Worm (Caenorhabditis elegans) whole organism, mixed stage, embryonic: ENCODE measurements around the gene fntb-1.

ENCODE experiments used
- M03D4.4 ChIP-seq: sonication (generic microtip); optimal IDR thresholded peaks from 2 replicates; lab custom pipeline; 2017; ENCODE audit warnings: mild to moderate bottlenecking, missing genetic modification characterization, missing compliant biosample characterization
- bed-3 ChIP-seq: fragments of 200-800 bp; sonication (Bioruptor generic); optimal IDR thresholded peaks from 3 replicates; lab custom pipeline; 2018; ENCODE audit warnings: mild to moderate bottlenecking, missing genetic modification characterization, moderate library complexity, missing compliant biosample characterization
- blmp-1 ChIP-seq: fragments of 150-350 bp; optimal IDR thresholded peaks from 2 replicates; lab custom pipeline; 2014; ENCODE audit warnings: missing biosample characterization, missing genetic modification characterization
- ceh-39 ChIP-seq: fragments of 150-350 bp; optimal IDR thresholded peaks from 2 replicates; lab custom pipeline; 2014; ENCODE audit warnings: missing biosample characterization, missing genetic modification characterization
- ceh-43 ChIP-seq: fragments of 200-800 bp; sonication (Bioruptor generic); optimal IDR thresholded peaks from 2 replicates; lab custom pipeline; 2018; ENCODE audit warnings: mild to moderate bottlenecking, missing genetic modification characterization, moderate library complexity, missing compliant biosample characterization
- ceh-83 ChIP-seq: fragments of 200-800 bp; sonication (Bioruptor generic); optimal IDR thresholded peaks from 2 replicates; lab custom pipeline; 2018; ENCODE audit warnings: mild to moderate bottlenecking, missing genetic modification characterization, missing compliant biosample characterization
- ces-1 ChIP-seq: fragments of 150-350 bp; optimal IDR thresholded peaks from 2 replicates; lab custom pipeline; 2014; ENCODE audit warnings: missing biosample characterization, missing genetic modification reagents, missing genetic modification characterization
- drap-1 ChIP-seq: fragments of 200-800 bp; sonication (Bioruptor generic); optimal IDR thresholded peaks from 3 replicates; lab custom pipeline; 2018; ENCODE audit warnings: mild to moderate bottlenecking, missing genetic modification characterization, missing compliant biosample characterization
- elt-1 ChIP-seq: sonication (generic microtip); optimal IDR thresholded peaks from 2 replicates; lab custom pipeline; 2017; ENCODE audit warnings: missing genetic modification characterization, mild to moderate bottlenecking, missing compliant biosample characterization, antibody characterized with exemption, moderate library complexity, borderline replicate concordance; ENCODE audit not compliant: insufficient read depth
- elt-3 ChIP-seq: fragments of 150-350 bp; optimal IDR thresholded peaks from 2 replicates; lab custom pipeline; 2014; ENCODE audit warnings: missing biosample characterization, missing genetic modification characterization
- flh-1 ChIP-seq: fragments of 200-800 bp; sonication (Bioruptor generic); optimal IDR thresholded peaks from 2 replicates; lab custom pipeline; 2018; ENCODE audit warnings: mild to moderate bottlenecking, missing genetic modification characterization, moderate library complexity, missing compliant biosample characterization
- ham-2 ChIP-seq: fragments of 200-800 bp; sonication (Bioruptor generic); optimal IDR thresholded peaks from 2 replicates; lab custom pipeline; 2018; ENCODE audit warnings: mild to moderate bottlenecking, missing genetic modification characterization, missing compliant biosample characterization
- hlh-1 ChIP-seq: fragments of 150-350 bp; optimal IDR thresholded peaks from 2 replicates; lab custom pipeline; 2014; ENCODE audit warnings: missing biosample characterization, missing genetic modification reagents, missing genetic modification characterization
- lin-13 ChIP-seq: fragments of 150-350 bp; optimal IDR thresholded peaks from 2 replicates; lab custom pipeline; 2014; ENCODE audit warnings: missing biosample characterization, missing genetic modification characterization
- lin-32 ChIP-seq: fragments of 200-800 bp; sonication (Bioruptor generic); optimal IDR thresholded peaks from 2 replicates; lab custom pipeline; 2018; ENCODE audit warnings: mild to moderate bottlenecking, missing genetic modification characterization, missing compliant biosample characterization
- lsy-2 ChIP-seq: fragments of 150-350 bp; optimal IDR thresholded peaks from 2 replicates; lab custom pipeline; 2014; ENCODE audit warnings: missing biosample characterization, missing genetic modification characterization
- mab-5 ChIP-seq: fragments of 150-350 bp; optimal IDR thresholded peaks from 2 replicates; lab custom pipeline; 2014; ENCODE audit warnings: missing biosample characterization, missing genetic modification characterization
- mep-1 ChIP-seq: fragments of 150-350 bp; optimal IDR thresholded peaks from 2 replicates; lab custom pipeline; 2017; ENCODE audit warnings: missing biosample characterization, missing genetic modification reagents, missing genetic modification characterization, inconsistent platforms
- mls-2 ChIP-seq: sonication (generic microtip); optimal IDR thresholded peaks from 2 replicates; lab custom pipeline; 2016; ENCODE audit warnings: mild to moderate bottlenecking, missing genetic modification characterization, moderate library complexity, missing compliant biosample characterization
- nhr-12 ChIP-seq: fragments of 150-350 bp; optimal IDR thresholded peaks from 2 replicates; lab custom pipeline; 2014; ENCODE audit warnings: missing biosample characterization, missing genetic modification characterization
- nhr-2 ChIP-seq: fragments of 150-350 bp; optimal IDR thresholded peaks from 2 replicates; lab custom pipeline; 2014; ENCODE audit warnings: missing biosample characterization, missing genetic modification characterization
- nhr-237 ChIP-seq: fragments of 150-350 bp; optimal IDR thresholded peaks from 2 replicates; lab custom pipeline; 2014; ENCODE audit warnings: missing biosample characterization, missing genetic modification characterization
- nhr-28 ChIP-seq: fragments of 150-350 bp; optimal IDR thresholded peaks from 2 replicates; lab custom pipeline; 2014; ENCODE audit warnings: missing biosample characterization, missing genetic modification characterization
- nhr-76 ChIP-seq: sonication (generic microtip); optimal IDR thresholded peaks from 2 replicates; lab custom pipeline; 2017; ENCODE audit warnings: missing biosample characterization, missing genetic modification characterization
- pha-4 ChIP-seq: fragments of 150-350 bp; optimal IDR thresholded peaks from 2 replicates; lab custom pipeline; 2018; ENCODE audit warnings: missing biosample characterization, missing genetic modification reagents, missing genetic modification characterization
- sem-2 ChIP-seq: fragments of 200-800 bp; sonication (Bioruptor generic); optimal IDR thresholded peaks from 2 replicates; lab custom pipeline; 2018; ENCODE audit warnings: mild to moderate bottlenecking, missing genetic modification characterization, missing compliant biosample characterization
- snpc-4 ChIP-seq: fragments of 150-350 bp; optimal IDR thresholded peaks from 2 replicates; lab custom pipeline; 2014; ENCODE audit warnings: missing biosample characterization, missing genetic modification characterization
- sptf-1 ChIP-seq: sonication (generic microtip); optimal IDR thresholded peaks from 2 replicates; lab custom pipeline; 2017; ENCODE audit warnings: mild to moderate bottlenecking, missing genetic modification characterization, moderate library complexity, missing compliant biosample characterization
- unc-39 ChIP-seq: fragments of 150-350 bp; optimal IDR thresholded peaks from 2 replicates; lab custom pipeline; 2014; ENCODE audit warnings: missing biosample characterization, missing genetic modification characterization
- zip-8 ChIP-seq: fragments of 150-350 bp; optimal IDR thresholded peaks from 2 replicates; lab custom pipeline; 2014; ENCODE audit warnings: missing biosample characterization, missing genetic modification characterization
- ztf-11 ChIP-seq: fragments of 150-350 bp; optimal IDR thresholded peaks from 2 replicates; lab custom pipeline; 2014; ENCODE audit warnings: missing biosample characterization, missing genetic modification characterization

fntb-1 gene

DNA sequence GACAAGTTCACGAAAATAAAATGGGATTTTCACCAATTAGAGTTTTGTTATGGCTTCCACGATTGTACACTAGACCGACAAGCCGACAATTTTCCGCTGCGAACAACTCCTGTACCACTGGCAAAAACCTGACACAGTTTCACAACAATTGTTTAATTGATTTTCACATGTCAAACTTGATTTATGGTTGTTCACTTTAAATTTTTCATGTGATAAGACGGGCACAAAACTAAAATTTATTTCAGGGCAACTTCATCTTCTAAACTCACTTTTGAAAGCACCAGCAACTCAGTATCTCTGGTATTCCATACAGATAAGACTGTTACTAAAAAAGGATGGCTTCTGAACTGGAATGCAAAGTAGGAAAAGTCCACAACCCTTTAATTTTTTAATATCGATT is 34.0 kb downstream of the fntb-1 start, which contains the start of gene R02D5.7:
Gene R02D5.7 (minus strand): TSS at position 101 of the 400 bp plus-strand sequence.
- no peak for TF ChIP-seq lin-13 (tag; lab: Kevin White, UChicago)
- no peak for TF ChIP-seq ztf-11 (tag; lab: Kevin White, UChicago)
- no peak for TF ChIP-seq mls-2 (tag; lab: Kevin White, UChicago)
- TF ChIP-seq unc-39 (tag; lab: Kevin White, UChicago): no peak
- TF ChIP-seq mep-1 (tag; lab: Kevin White, UChicago): no peak
- no peak for TF ChIP-seq zip-8 (tag; lab: Kevin White, UChicago)
- no peak for TF ChIP-seq ces-1 (GFP tag; lab: Kevin White, UChicago)
- no peak for TF ChIP-seq blmp-1 (tag; lab: Kevin White, UChicago)
- no peak for TF ChIP-seq nhr-237 (tag; lab: Kevin White, UChicago)
- TF ChIP-seq mab-5: no peak
- no peak for TF ChIP-seq nhr-2
- no peak for TF ChIP-seq nhr-76 (tag; lab: Kevin White, UChicago)
- no peak for TF ChIP-seq elt-3
- TF ChIP-seq, all 35 proteins: peak for 0

DNA sequence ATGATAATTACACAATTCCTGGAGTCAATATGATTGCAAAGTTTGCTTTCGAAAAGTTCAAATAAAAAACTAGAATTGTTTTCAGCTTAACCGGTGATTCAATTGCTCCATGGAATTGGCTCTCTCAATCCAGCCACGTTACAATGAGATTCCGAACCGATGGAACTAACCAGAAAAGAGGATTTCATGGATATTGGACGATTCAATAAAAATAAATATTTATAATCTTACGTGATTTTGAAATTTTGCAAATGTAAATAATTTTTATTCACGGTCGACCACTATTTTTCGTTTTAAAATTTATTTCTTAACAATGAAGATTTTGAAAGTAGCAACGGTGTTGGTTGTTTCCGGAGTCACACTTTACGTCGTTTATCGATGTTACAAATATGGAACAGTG is 34.5 kb downstream of the fntb-1 start, which contains the start of gene R02D5.10:
Gene R02D5.10 (plus strand): TSS at position 301 of the 400 bp plus-strand sequence.
- TF ChIP-seq bed-3 (GFP tag; lab: Kevin White, UChicago) (no peak), flh-1 (GFP tag; lab: Kevin White, UChicago) (no peak), nhr-237 (tag; lab: Kevin White, UChicago) (no peak), drap-1 (GFP tag; lab: Kevin White, UChicago) (no peak), nhr-2 (no peak), nhr-28 (no peak), lin-13 (tag; lab: Kevin White, UChicago) (no peak), nhr-12 (tag; lab: Kevin White, UChicago) (no peak), sem-2 (GFP tag; lab: Kevin White, UChicago) (no peak), M03D4.4 (tag; lab: Kevin White, UChicago) (no peak), ceh-83 (GFP tag; lab: Kevin White, UChicago) (no peak), zip-8 (tag; lab: Kevin White, UChicago) (no peak), elt-1 (no peak), pha-4 (tag; lab: Kevin White, UChicago) (no peak), hlh-1 (tag; lab: Kevin White, UChicago) (no peak), unc-39 (tag; lab: Kevin White, UChicago) (no peak), nhr-76 (tag; lab: Kevin White, UChicago) (no peak), ceh-39 (tag; lab: Kevin White, UChicago) (no peak), sptf-1 (tag; lab: Kevin White, UChicago) (no peak), snpc-4 (tag; lab: Kevin White, UChicago) (no peak)
- TF ChIP-seq, all 35 proteins: peak for 0

DNA sequence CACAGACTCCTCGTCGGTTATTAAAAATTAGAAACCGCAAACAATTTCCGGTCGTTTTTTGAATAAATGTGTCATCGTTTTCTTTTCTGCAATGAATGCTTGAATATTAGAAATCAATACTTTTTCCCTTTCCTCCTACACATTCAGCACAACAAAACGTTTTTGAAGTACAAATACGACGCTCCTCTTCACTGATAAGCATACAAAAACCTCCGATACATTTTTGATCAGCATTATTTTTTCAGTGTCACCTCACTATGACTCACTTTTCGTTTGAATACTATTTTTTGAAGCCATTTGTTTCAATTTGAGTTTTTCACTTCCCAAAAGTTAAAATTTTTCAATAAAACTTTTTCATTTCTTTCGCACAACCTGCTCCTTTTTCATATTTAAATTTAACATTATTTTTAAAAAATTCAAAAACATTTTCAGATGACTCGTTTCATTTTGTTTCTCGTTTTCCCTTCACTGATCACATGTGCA is 35.3 kb downstream of the fntb-1 start, which contains the start of gene R02D5.3:
Gene R02D5.3 (plus strand): TSS at position 433 of the 483 bp plus-strand sequence.
- TF ChIP-seq nhr-28: no peak
- TF ChIP-seq sem-2 (GFP tag; lab: Kevin White, UChicago): no peak
- TF ChIP-seq ceh-43 (GFP tag; lab: Kevin White, UChicago): no peak
- TF ChIP-seq drap-1 (GFP tag; lab: Kevin White, UChicago): no peak
- no peak for TF ChIP-seq blmp-1 (tag; lab: Kevin White, UChicago)
- no peak for TF ChIP-seq pha-4 (tag; lab: Kevin White, UChicago)
- no peak for TF ChIP-seq zip-8 (tag; lab: Kevin White, UChicago)
- TF ChIP-seq snpc-4 (tag; lab: Kevin White, UChicago): no peak
- TF ChIP-seq lin-13 (tag; lab: Kevin White, UChicago): no peak
- TF ChIP-seq ceh-39 (tag; lab: Kevin White, UChicago): no peak
- TF ChIP-seq lin-32 (GFP tag; lab: Kevin White, UChicago): no peak

DNA sequence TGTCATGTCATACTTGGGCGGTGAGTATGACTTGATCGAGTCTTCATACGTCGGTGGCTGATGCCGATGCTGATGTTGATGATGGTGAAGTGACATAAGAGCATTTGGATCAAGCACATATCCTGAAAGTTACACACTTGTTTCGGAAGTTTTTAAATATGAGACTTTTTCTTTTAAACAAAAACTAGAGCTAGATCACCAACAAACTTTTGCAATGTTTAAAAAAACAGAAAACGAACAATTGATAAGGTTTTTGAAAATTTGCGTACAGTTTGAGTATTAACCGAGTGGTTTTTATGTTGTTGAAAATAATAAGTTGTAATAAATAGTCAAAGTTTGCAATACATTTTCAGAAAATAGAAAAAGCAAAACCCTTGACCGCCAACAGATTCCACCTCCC is 37.1 kb downstream of the fntb-1 start, which contains the start of gene R02D5.4:
Gene R02D5.4 (minus strand): TSS at position 101 of the 400 bp plus-strand sequence.
- TF ChIP-seq elt-3 (no peak), ztf-11 (tag; lab: Kevin White, UChicago) (no peak), mls-2 (tag; lab: Kevin White, UChicago) (no peak), lin-13 (tag; lab: Kevin White, UChicago) (no peak), pha-4 (tag; lab: Kevin White, UChicago) (no peak), drap-1 (GFP tag; lab: Kevin White, UChicago) (no peak), ham-2 (no peak), lsy-2 (tag; lab: Kevin White, UChicago) (no peak), lin-32 (GFP tag; lab: Kevin White, UChicago) (no peak), blmp-1 (tag; lab: Kevin White, UChicago) (no peak), nhr-76 (tag; lab: Kevin White, UChicago) (no peak), nhr-12 (tag; lab: Kevin White, UChicago) (no peak), sptf-1 (tag; lab: Kevin White, UChicago) (no peak), nhr-2 (no peak), flh-1 (GFP tag; lab: Kevin White, UChicago) (no peak), ces-1 (GFP tag; lab: Kevin White, UChicago) (no peak), mep-1 (tag; lab: Kevin White, UChicago) (no peak), ceh-83 (GFP tag; lab: Kevin White, UChicago) (no peak), ceh-43 (GFP tag; lab: Kevin White, UChicago) (no peak)
